Fruit fly (Drosophila melanogaster) whole organism, embryonic: Measurements from ENCODE around the gene Tpr2.

ENCODE experiments used
- Aef1 ChIP-seq: fragments of 200-800 bp; sonication (Bioruptor generic); IDR thresholded peaks from 3 replicates; pipeline ENCODE4 v1.3.6; 2022; ENCODE audit warnings: missing biosample characterization, missing genetic modification characterization
- BEAF-32 ChIP-seq: fragments of 200-800 bp; sonication (Bioruptor generic); optimal IDR thresholded peaks from 3 replicates; lab custom pipeline; 2017; ENCODE audit warnings: missing biosample characterization, missing genetic modification characterization, mild to moderate bottlenecking, moderate library complexity, missing genetic modification reagents
- BtbVII ChIP-seq: fragments of 200-800 bp; sonication (Bioruptor generic); optimal IDR thresholded peaks from 3 replicates; lab custom pipeline; 2017; ENCODE audit warnings: missing biosample characterization, mild to moderate bottlenecking, missing genetic modification characterization
- CG10147 ChIP-seq: fragments of 200-800 bp; sonication (Bioruptor generic); optimal IDR thresholded peaks from 2 replicates; lab custom pipeline; 2019; ENCODE audit warnings: missing biosample characterization, mild to moderate bottlenecking, missing genetic modification characterization, moderate library complexity
- CG10366 ChIP-seq: fragments of 200-800 bp; sonication (Bioruptor generic); IDR thresholded peaks from 2 replicates; pipeline ENCODE4 v1.3.6; 2022; ENCODE audit warnings: missing biosample characterization, missing genetic modification characterization
- CG10431 ChIP-seq: fragments of 200-800 bp; sonication (Bioruptor generic); optimal IDR thresholded peaks from 3 replicates; lab custom pipeline; 2018; ENCODE audit warnings: missing biosample characterization, mild to moderate bottlenecking, missing genetic modification characterization
- CG12104 ChIP-seq: fragments of 200-800 bp; sonication (Bioruptor generic); optimal IDR thresholded peaks from 3 replicates; lab custom pipeline; 2016; ENCODE audit warnings: missing biosample characterization, missing genetic modification characterization
- CG12942 ChIP-seq: fragments of 200-800 bp; sonication (Bioruptor generic); optimal IDR thresholded peaks from 3 replicates; lab custom pipeline; 2016; ENCODE audit warnings: missing biosample characterization, missing genetic modification characterization
- CG13424 ChIP-seq: fragments of 200-800 bp; sonication (Bioruptor generic); optimal IDR thresholded peaks from 2 replicates; lab custom pipeline; 2019; ENCODE audit warnings: missing biosample characterization, mild to moderate bottlenecking, missing genetic modification characterization, moderate library complexity
- CG1647 ChIP-seq: fragments of 200-800 bp; sonication (Bioruptor generic); optimal IDR thresholded peaks from 3 replicates; lab custom pipeline; 2016; ENCODE audit warnings: missing biosample characterization, missing genetic modification characterization
- CG16779 ChIP-seq: fragments of 200-800 bp; sonication (Bioruptor generic); IDR thresholded peaks from 2 replicates; pipeline ENCODE4 v1.3.6; 2022; ENCODE audit warnings: missing biosample characterization, missing genetic modification characterization
- CG17359 ChIP-seq: fragments of 200-800 bp; sonication (Bioruptor generic); optimal IDR thresholded peaks from 3 replicates; lab custom pipeline; 2018; ENCODE audit warnings: missing biosample characterization, mild to moderate bottlenecking, missing genetic modification characterization, moderate library complexity
- CG18599 ChIP-seq: fragments of 200-800 bp; sonication (Bioruptor generic); optimal IDR thresholded peaks from 3 replicates; lab custom pipeline; 2017; ENCODE audit warnings: missing biosample characterization, missing genetic modification characterization, mild to moderate bottlenecking, moderate library complexity, missing genetic modification reagents
- CG2678 ChIP-seq: fragments of 200-800 bp; sonication (Bioruptor generic); optimal IDR thresholded peaks from 3 replicates; lab custom pipeline; 2019; ENCODE audit warnings: missing biosample characterization, mild to moderate bottlenecking, missing genetic modification characterization, moderate library complexity
- CG31224 ChIP-seq: fragments of 200-800 bp; sonication (Bioruptor generic); IDR thresholded peaks from 2 replicates; pipeline ENCODE4 v1.3.6; 2022; ENCODE audit warnings: missing biosample characterization, missing genetic modification characterization
- CG3838 ChIP-seq: fragments of 200-800 bp; sonication (Bioruptor generic); optimal IDR thresholded peaks from 3 replicates; lab custom pipeline; 2016; ENCODE audit warnings: missing biosample characterization, missing genetic modification characterization
- CG43689 ChIP-seq: fragments of 200-800 bp; sonication (Bioruptor generic); IDR thresholded peaks from 2 replicates; pipeline ENCODE4 v1.3.6; 2022; ENCODE audit warnings: missing biosample characterization, missing genetic modification characterization
- CG4854 ChIP-seq: fragments of 200-800 bp; sonication (Bioruptor generic); optimal IDR thresholded peaks from 2 replicates; lab custom pipeline; 2016; ENCODE audit warnings: missing biosample characterization, missing genetic modification characterization, inconsistent platforms
- CG7928 ChIP-seq: fragments of 200-800 bp; sonication (Bioruptor generic); optimal IDR thresholded peaks from 2 replicates; lab custom pipeline; 2017; ENCODE audit warnings: missing biosample characterization, mild to moderate bottlenecking, missing genetic modification characterization
- CG7963 ChIP-seq: fragments of 200-800 bp; sonication (Bioruptor generic); IDR thresholded peaks from 3 replicates; pipeline ENCODE4 v1.3.6; 2022; ENCODE audit warnings: missing biosample characterization, missing genetic modification characterization; ENCODE audit not compliant: partially characterized antibody
- CG7987 ChIP-seq: fragments of 200-800 bp; sonication (Bioruptor generic); optimal IDR thresholded peaks from 2 replicates; lab custom pipeline; 2018; ENCODE audit warnings: missing biosample characterization, mild to moderate bottlenecking, missing genetic modification characterization, moderate library complexity
- CrebB ChIP-seq: fragments of 200-800 bp; sonication (Bioruptor generic); optimal IDR thresholded peaks from 3 replicates; lab custom pipeline; 2018; ENCODE audit warnings: missing biosample characterization, mild to moderate bottlenecking, missing genetic modification characterization
- Drgx ChIP-seq: fragments of 200-800 bp; sonication (Bioruptor generic); IDR thresholded peaks from 2 replicates; pipeline ENCODE4 v1.3.6; 2022; ENCODE audit warnings: missing biosample characterization, missing genetic modification characterization
- HLHmδ ChIP-seq: fragments of 200-800 bp; sonication (Bioruptor generic); optimal IDR thresholded peaks from 2 replicates; lab custom pipeline; 2018; ENCODE audit warnings: missing biosample characterization, mild to moderate bottlenecking, missing genetic modification characterization, moderate library complexity
- Hand ChIP-seq: fragments of 200-800 bp; sonication (Bioruptor generic); optimal IDR thresholded peaks from 2 replicates; lab custom pipeline; 2017; ENCODE audit warnings: mild to moderate bottlenecking, missing biosample characterization, missing genetic modification reagents, missing genetic modification characterization
- HmgD ChIP-seq: fragments of 200-800 bp; sonication (Bioruptor generic); optimal IDR thresholded peaks from 3 replicates; lab custom pipeline; 2016; ENCODE audit warnings: missing biosample characterization, missing genetic modification characterization
- MTF-1 ChIP-seq: fragments of 200-800 bp; sonication (Bioruptor generic); optimal IDR thresholded peaks from 2 replicates; lab custom pipeline; 2018; ENCODE audit warnings: missing biosample characterization, mild to moderate bottlenecking, missing genetic modification characterization, borderline replicate concordance
- Nf-YB ChIP-seq: fragments of 200-800 bp; sonication (Bioruptor generic); optimal IDR thresholded peaks from 3 replicates; lab custom pipeline; 2019; ENCODE audit warnings: missing biosample characterization, mild to moderate bottlenecking, missing genetic modification characterization, moderate library complexity
- Oaz ChIP-seq: fragments of 200-800 bp; sonication (Bioruptor generic); IDR thresholded peaks from 2 replicates; pipeline ENCODE4 v1.3.6; 2022; ENCODE audit warnings: missing biosample characterization, missing genetic modification characterization
- Stat92E ChIP-seq, 3 experiments: fragments of >200 bp in 2 of 3; fragments of 200-800 bp in 1 of 3; sonication (Bioruptor generic) in 1 of 3; optimal IDR thresholded peaks; 2 replicates each; lab custom pipeline; 2017 to 2019; ENCODE audit warnings: missing biosample characterization in 3 of 3, missing genetic modification characterization in 3 of 3, mild to moderate bottlenecking in 1 of 3, moderate library complexity in 1 of 3
- Xrp1 ChIP-seq: fragments of 200-800 bp; sonication (Bioruptor generic); IDR thresholded peaks from 2 replicates; pipeline ENCODE4 v1.3.6; 2022; ENCODE audit warnings: missing biosample characterization, missing genetic modification characterization
- cas ChIP-seq: fragments of 200-800 bp; sonication (Bioruptor generic); IDR thresholded peaks from 2 replicates; pipeline ENCODE4 v1.3.6; 2022; ENCODE audit warnings: missing biosample characterization, missing genetic modification characterization
- cg ChIP-seq: fragments of 200-800 bp; sonication (Bioruptor generic); optimal IDR thresholded peaks from 3 replicates; lab custom pipeline; 2019; ENCODE audit warnings: missing biosample characterization, mild to moderate bottlenecking, missing genetic modification characterization, moderate library complexity
- chn ChIP-seq: fragments of 200-800 bp; sonication (Bioruptor generic); optimal IDR thresholded peaks from 2 replicates; lab custom pipeline; 2016; ENCODE audit warnings: missing biosample characterization, missing genetic modification characterization
- dysf ChIP-seq: fragments of 200-800 bp; sonication (Bioruptor generic); IDR thresholded peaks from 3 replicates; pipeline ENCODE4 v1.3.6; 2022; ENCODE audit warnings: missing biosample characterization, missing genetic modification characterization
- emc ChIP-seq: fragments of 200-800 bp; sonication (Bioruptor generic); optimal IDR thresholded peaks from 2 replicates; lab custom pipeline; 2016; ENCODE audit warnings: missing biosample characterization, missing genetic modification characterization
- ewg ChIP-seq: fragments of 200-800 bp; sonication (Bioruptor generic); optimal IDR thresholded peaks from 3 replicates; lab custom pipeline; 2017; ENCODE audit warnings: mild to moderate bottlenecking, missing biosample characterization, missing genetic modification reagents, missing genetic modification characterization
- gce ChIP-seq: fragments of 200-800 bp; sonication (Bioruptor generic); IDR thresholded peaks from 3 replicates; pipeline ENCODE4 v1.3.6; 2022; ENCODE audit warnings: missing biosample characterization, missing genetic modification characterization
- gcm2 ChIP-seq: fragments of 200-800 bp; sonication (Bioruptor generic); optimal IDR thresholded peaks from 2 replicates; lab custom pipeline; 2016; ENCODE audit warnings: missing biosample characterization, missing genetic modification characterization
- kay ChIP-seq: fragments of 200-800 bp; sonication (Bioruptor generic); optimal IDR thresholded peaks from 2 replicates; lab custom pipeline; 2016; ENCODE audit warnings: missing biosample characterization, missing genetic modification characterization
- luna ChIP-seq: fragments of 200-800 bp; sonication (Bioruptor generic); optimal IDR thresholded peaks from 2 replicates; lab custom pipeline; 2016; ENCODE audit warnings: missing biosample characterization, missing genetic modification characterization
- peb ChIP-seq: fragments of 200-800 bp; sonication (Bioruptor generic); IDR thresholded peaks from 2 replicates; pipeline ENCODE4 v1.3.6; 2022; ENCODE audit warnings: missing biosample characterization, missing genetic modification characterization
- pum ChIP-seq: fragments of 200-800 bp; sonication (Bioruptor generic); optimal IDR thresholded peaks from 2 replicates; lab custom pipeline; 2016; ENCODE audit warnings: missing biosample characterization, missing genetic modification characterization
- sens-2 ChIP-seq: fragments of 200-800 bp; sonication (Bioruptor generic); IDR thresholded peaks from 2 replicates; pipeline ENCODE4 v1.3.6; 2022; ENCODE audit warnings: missing biosample characterization, missing genetic modification characterization
- sima ChIP-seq: fragments of 200-800 bp; sonication (Bioruptor generic); optimal IDR thresholded peaks from 2 replicates; lab custom pipeline; 2016; ENCODE audit warnings: missing biosample characterization, missing genetic modification characterization
- tup ChIP-seq: fragments of 200-800 bp; sonication (Bioruptor generic); optimal IDR thresholded peaks from 2 replicates; lab custom pipeline; 2016; ENCODE audit warnings: missing biosample characterization, mild to moderate bottlenecking, missing genetic modification characterization, moderate library complexity
- zfh2 ChIP-seq: fragments of 200-800 bp; sonication (Bioruptor generic); optimal IDR thresholded peaks from 2 replicates; lab custom pipeline; 2016; ENCODE audit warnings: missing biosample characterization, missing genetic modification characterization

Tpr2 gene

dm6 chr2L:16521345-16522285 lies 30.3 kb downstream of the Tpr2 start (continued):
- TF ChIP-seq Stat92E (GFP tag; optimal IDR thresholded peaks at IDR 0.05; lab: Kevin White, UChicago): peak in 1 of 3 experiments; percentile 84
- TF ChIP-seq CG4854 (GFP tag; lab: Kevin White, UChicago): peak; percentile 57
- TF ChIP-seq zfh2: no peak
- TF ChIP-seq CG7928 (GFP tag; lab: Kevin White, UChicago): peak; percentile 57
- TF ChIP-seq CG18599: peak; percentile 89
- peak; percentile 89 for TF ChIP-seq CG7987
- TF ChIP-seq Xrp1 (GFP tag; lab: Robert Waterston, UW): peak; percentile 88
- peak; percentile 95 for TF ChIP-seq CrebB (tag; lab: Kevin White, UChicago)
- TF ChIP-seq Drgx: peak; percentile 51
- TF ChIP-seq CG1647 (GFP tag; lab: Kevin White, UChicago): peak; percentile 29
- peak; percentile 91 for TF ChIP-seq CG10431 (GFP tag; lab: Kevin White, UChicago)
- TF ChIP-seq MTF-1 (GFP tag; lab: Kevin White, UChicago): peak; percentile 93
- TF ChIP-seq HLHmδ (GFP tag; lab: Kevin White, UChicago): peak; percentile 60
- TF ChIP-seq chn (GFP tag; lab: Kevin White, UChicago): peak; percentile 67
- peak; percentile 81 for TF ChIP-seq ewg (GFP tag; lab: Kevin White, UChicago)
- peak; percentile 97 for TF ChIP-seq cg (GFP tag; lab: Kevin White, UChicago)
- peak; percentile 79 for TF ChIP-seq Hand (GFP tag; lab: Kevin White, UChicago)
- no peak; the same call in 1 of the 2 replicates for TF ChIP-seq sens-2 (GFP tag; lab: Robert Waterston, UW)
- peak; percentile 62 for TF ChIP-seq sima (GFP tag; lab: Kevin White, UChicago)
- peak; percentile 81 for TF ChIP-seq Nf-YB
- peak; percentile 85 for TF ChIP-seq kay (GFP tag; lab: Kevin White, UChicago)
- TF ChIP-seq CG31224 (GFP tag; lab: Robert Waterston, UW): no peak
- peak; percentile 40; the same call in 1 of the 2 replicates for TF ChIP-seq peb (GFP tag; lab: Robert Waterston, UW)
- TF ChIP-seq BtbVII (GFP tag; lab: Kevin White, UChicago): peak; percentile 92
- peak; percentile 80; the same call in 2 of the 3 replicates for TF ChIP-seq gce (GFP tag; lab: Robert Waterston, UW)
- TF ChIP-seq CG17359: peak; percentile 87
- TF ChIP-seq CG7963 (GFP tag; lab: Robert Waterston, UW): no peak
- TF ChIP-seq CG3838 (GFP tag; lab: Kevin White, UChicago): peak; percentile 94
- 0 out of 2 replicates have a peak, but pooled peaks have one; percentile 15 for TF ChIP-seq CG16779 (GFP tag; lab: Robert Waterston, UW)
- peak; percentile 68 for TF ChIP-seq pum (GFP tag; lab: Kevin White, UChicago)
- TF ChIP-seq CG43689 (GFP tag; lab: Robert Waterston, UW): 0 out of 2 replicates have a peak, but pooled peaks have one; percentile 28
- peak; percentile 41 for TF ChIP-seq CG10366 (GFP tag; lab: Robert Waterston, UW)
- peak; percentile 83 for TF ChIP-seq CG12104 (GFP tag; lab: Kevin White, UChicago)
- TF ChIP-seq Aef1: peak; percentile 93
- TF ChIP-seq luna (GFP tag; lab: Kevin White, UChicago): peak; percentile 22
- peak; percentile 77 for TF ChIP-seq CG10147
- TF ChIP-seq tup (GFP tag; lab: Kevin White, UChicago): peak; percentile 64
- 0 out of 2 replicates have a peak, but pooled peaks have one; percentile 35 for TF ChIP-seq cas (GFP tag; lab: Robert Waterston, UW)
- TF ChIP-seq BEAF-32: no peak
- TF ChIP-seq gcm2 (GFP tag; lab: Kevin White, UChicago): peak; percentile 29
- peak; percentile 86 for TF ChIP-seq CG2678 (tag; lab: Kevin White, UChicago)
- TF ChIP-seq dysf (GFP tag; lab: Robert Waterston, UW): peak; percentile 61; the same call in 2 of the 3 replicates
- TF ChIP-seq CG13424 (tag; lab: Kevin White, UChicago): peak; percentile 72
- TF ChIP-seq HmgD (GFP tag; lab: Kevin White, UChicago): peak; percentile 75
- TF ChIP-seq Oaz (GFP tag; lab: Robert Waterston, UW): no peak
- peak; percentile 35 for TF ChIP-seq emc (GFP tag; lab: Kevin White, UChicago)
- TF ChIP-seq CG12942 (GFP tag; lab: Kevin White, UChicago): peak; percentile 72
